Worm (Caenorhabditis elegans) whole organism, young adult: Measurements from ENCODE around the gene polq-1.

Source experiments
- K12H6.12 ChIP-seq: fragments of 200-800 bp; sonication (Bioruptor generic); optimal IDR thresholded peaks from 2 replicates; lab custom pipeline; 2018; ENCODE audit warnings: mild to moderate bottlenecking, missing genetic modification characterization, missing compliant biosample characterization
- aptf-3 ChIP-seq: fragments of 200-800 bp; sonication (Bioruptor generic); IDR thresholded peaks from 2 replicates; pipeline ENCODE4 v1.3.6; 2022; ENCODE audit warnings: missing genetic modification characterization, missing compliant biosample characterization
- ceh-79 ChIP-seq: sonication (generic microtip); optimal IDR thresholded peaks from 2 replicates; lab custom pipeline; 2017; ENCODE audit warnings: mild to moderate bottlenecking, missing genetic modification characterization, missing compliant biosample characterization
- gei-17 ChIP-seq: fragments of 200-800 bp; sonication (Bioruptor generic); optimal IDR thresholded peaks from 2 replicates; lab custom pipeline; 2018; ENCODE audit warnings: mild to moderate bottlenecking, missing genetic modification characterization, missing compliant biosample characterization
- nfya-1 ChIP-seq: sonication (generic microtip); optimal IDR thresholded peaks from 2 replicates; lab custom pipeline; 2017; ENCODE audit warnings: antibody characterized with exemption, missing compliant biosample characterization, missing genetic modification characterization, borderline replicate concordance; ENCODE audit not compliant: insufficient read depth
- pha-4 ChIP-seq: fragments of 150-350 bp; sonication (generic microtip); optimal IDR thresholded peaks from 2 replicates; lab custom pipeline; 2014; ENCODE audit warnings: missing biosample characterization, missing genetic modification reagents, missing genetic modification characterization
- unc-62 ChIP-seq: fragments of 150-350 bp; optimal IDR thresholded peaks from 2 replicates; lab custom pipeline; 2014; ENCODE audit warnings: missing biosample characterization, missing genetic modification reagents, missing genetic modification characterization
- ztf-22 ChIP-seq: fragments of 200-800 bp; sonication (Bioruptor generic); optimal IDR thresholded peaks from 2 replicates; lab custom pipeline; 2018; ENCODE audit warnings: mild to moderate bottlenecking, missing genetic modification characterization, moderate library complexity, missing compliant biosample characterization

DNA sequence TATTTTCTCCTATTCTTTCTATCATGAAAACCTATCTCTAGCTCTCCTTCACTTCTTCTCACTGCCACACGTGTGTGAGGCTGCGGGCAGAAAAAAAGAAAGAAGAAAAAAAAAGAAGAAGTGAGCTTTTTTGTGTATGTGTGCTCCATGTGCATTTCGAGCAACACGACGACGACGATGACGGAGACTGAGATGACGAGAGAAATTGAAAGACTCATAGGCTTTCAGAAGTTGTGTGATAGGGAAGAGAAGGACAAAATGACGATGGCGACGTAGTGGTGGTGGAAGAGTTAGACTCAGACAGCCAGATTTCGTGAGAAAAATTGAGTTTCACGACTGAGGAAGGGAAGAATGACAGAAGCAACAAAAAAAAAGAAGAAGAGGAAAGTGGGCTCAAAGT is 42.5 kb upstream of the polq-1 start:
- TF ChIP-seq ceh-79 (tag; lab: Kevin White, UChicago): no peak
- TF ChIP-seq K12H6.12 (tag; lab: Kevin White, UChicago): peak; percentile 67
- TF ChIP-seq aptf-3 (GFP tag; lab: Robert Waterston, UW): no peak
- TF ChIP-seq pha-4 (tag; lab: Kevin White, UChicago): no peak
- TF ChIP-seq unc-62 (GFP tag; lab: Kevin White, UChicago): no peak
- TF ChIP-seq gei-17 (GFP tag; lab: Kevin White, UChicago): no peak
- TF ChIP-seq nfya-1 (tag; lab: Kevin White, UChicago): no peak
- TF ChIP-seq ztf-22 (GFP tag; lab: Kevin White, UChicago): no peak
